Worm (Caenorhabditis elegans): Measurements from ENCODE around the gene C07D8.6.

C07D8.6 gene

ce11 chrX:7340915-7341559, at the start of gene C07D8.6:
Gene C07D8.6, plus strand, starts transcription at chrX:7341509.
- no peak for TF ChIP-seq egl-18 (GFP tag; IDR thresholded peaks at IDR 0.05)
- no peak for TF ChIP-seq Y53F4B.3 (GFP tag; IDR thresholded peaks at IDR 0.05)
- peak; percentile 13 for TF ChIP-seq ztf-22 (GFP tag; optimal IDR thresholded peaks at IDR 0.05)
- TF ChIP-seq Y53G8AR.9 (GFP tag; conservative IDR thresholded peaks at IDR 0.05) = no peak
- no peak for TF ChIP-seq fkh-3 (tag; optimal IDR thresholded peaks at IDR 0.05)
- no peak for TF ChIP-seq attf-6 (GFP tag; IDR thresholded peaks at IDR 0.05)
- TF ChIP-seq ceh-58 (GFP tag; IDR thresholded peaks at IDR 0.05) = no peak
- no peak for TF ChIP-seq hlh-12 (tag; optimal IDR thresholded peaks at IDR 0.05)
- TF ChIP-seq hsf-1 (GFP tag; IDR thresholded peaks at IDR 0.05) = no peak
- no peak for TF ChIP-seq F37B4.10 (GFP tag; IDR thresholded peaks at IDR 0.05)
- TF ChIP-seq bed-1 (GFP tag; IDR thresholded peaks at IDR 0.05) = no peak
- peak; percentile 32 for TF ChIP-seq atf-7 (tag; optimal IDR thresholded peaks at IDR 0.05)
- TF ChIP-seq F39B2.1 (GFP tag; IDR thresholded peaks at IDR 0.05) = no peak
- TF ChIP-seq ztf-26 (tag; optimal IDR thresholded peaks at IDR 0.05) = no peak
- no peak for TF ChIP-seq nhr-90 (tag; optimal IDR thresholded peaks at IDR 0.05)
- TF ChIP-seq somi-1 (GFP tag; optimal IDR thresholded peaks at IDR 0.05) = no peak
- TF ChIP-seq D2030.7 (GFP tag; IDR thresholded peaks at IDR 0.05) = no peak
- TF ChIP-seq nfyb-1 (GFP tag; IDR thresholded peaks at IDR 0.05) = no peak
- TF ChIP-seq snpc-1.1 (tag; optimal IDR thresholded peaks at IDR 0.05; ENCODE audit: insufficient read depth) = no peak
- TF ChIP-seq mxl-1 (tag; optimal IDR thresholded peaks at IDR 0.05) = no peak
- TF ChIP-seq B0035.1 (tag; optimal IDR thresholded peaks at IDR 0.05) = no peak
- TF ChIP-seq ztf-28 (GFP tag; IDR thresholded peaks at IDR 0.05) = no peak
- TF ChIP-seq nhr-179 (tag; optimal IDR thresholded peaks at IDR 0.05) = no peak
- TF ChIP-seq dox-1 (GFP tag; IDR thresholded peaks at IDR 0.05) = no peak
- no peak for TF ChIP-seq die-1 (tag; optimal IDR thresholded peaks at IDR 0.05)
- peak; percentile 16 for TF ChIP-seq ZK185.1 (tag; optimal IDR thresholded peaks at IDR 0.05; ENCODE audit: poor library complexity, severe bottlenecking)
- no peak for TF ChIP-seq lsl-1 (GFP tag; optimal IDR thresholded peaks at IDR 0.05)
- no peak for TF ChIP-seq nhr-27 (tag; optimal IDR thresholded peaks at IDR 0.05)
- no peak for TF ChIP-seq ztf-6 (GFP tag; IDR thresholded peaks at IDR 0.05)
- TF ChIP-seq ets-4 (GFP tag; optimal IDR thresholded peaks at IDR 0.05) = peak; percentile 59
- TF ChIP-seq ztf-18 (tag; optimal IDR thresholded peaks at IDR 0.05) = no peak
- TF ChIP-seq ceh-100 (GFP tag; IDR thresholded peaks at IDR 0.05) = no peak
- peak in 1 of 2 experiments; percentile 42 for TF ChIP-seq let-607 (tag; optimal IDR thresholded peaks at IDR 0.05)
- no peak for TF ChIP-seq sptf-2 (GFP tag; optimal IDR thresholded peaks at IDR 0.05)
- no peak for TF ChIP-seq mcd-1 (GFP tag; IDR thresholded peaks at IDR 0.05)
- TF ChIP-seq cebp-2 (GFP tag; IDR thresholded peaks at IDR 0.05) = no peak
- no peak for TF ChIP-seq ekl-4 (GFP tag; IDR thresholded peaks at IDR 0.05)
- no peak for TF ChIP-seq F49E8.2 (tag; optimal IDR thresholded peaks at IDR 0.05; ENCODE audit: insufficient read depth)
- TF ChIP-seq tbp1 (GFP tag; optimal IDR thresholded peaks at IDR 0.05) = peak; percentile 42
- no peak for TF ChIP-seq repo-1 (tag; optimal IDR thresholded peaks at IDR 0.05)
- no peak for TF ChIP-seq lag-1 (GFP tag; IDR thresholded peaks at IDR 0.05)
- TF ChIP-seq nfya-1 (tag; optimal IDR thresholded peaks at IDR 0.05; ENCODE audit: borderline replicate concordance, insufficient read depth) = no peak
- TF ChIP-seq nhr-120 (GFP tag; IDR thresholded peaks at IDR 0.05) = no peak
- TF ChIP-seq hmg-20 (GFP tag; IDR thresholded peaks at IDR 0.05) = no peak
- peak; percentile 99 for TF ChIP-seq nhr-80 (tag; optimal IDR thresholded peaks at IDR 0.05)
- TF ChIP-seq B0019.2 (GFP tag; conservative IDR thresholded peaks at IDR 0.05) = no peak
- TF ChIP-seq let-526 (GFP tag; IDR thresholded peaks at IDR 0.05) = no peak
- TF ChIP-seq ztf-25 (GFP tag; IDR thresholded peaks at IDR 0.05) = no peak
- TF ChIP-seq zfh-2 (GFP tag; conservative IDR thresholded peaks at IDR 0.05) = no peak
